Fruit fly (Drosophila melanogaster) ovary, adult (tissue): ENCODE measurements around the gene Diap1.

ENCODE experiments used
- CG17801 ChIP-seq: fragments of 200-800 bp; optimal IDR thresholded peaks from 2 replicates; lab custom pipeline; 2019; ENCODE audit warnings: missing biosample characterization, mild to moderate bottlenecking, missing genetic modification characterization, moderate library complexity; ENCODE audit not compliant: partially characterized antibody

The Diap1 gene

dm6 chr3L:15996019-15996418 is 54.8 kb downstream of the Diap1 start:
- no peak for TF ChIP-seq CG17801 (GFP tag; lab: Kevin White, UChicago)
